Fruit fly (Drosophila melanogaster) whole organism, wandering third instar larva: ENCODE results near the gene GABA-B-R2.
A peak's percentile ranks its signal among the peaks of the same experiment; 100 is the strongest.

Experiments used
- Abd-B ChIP-seq: fragments of >200 bp; optimal IDR thresholded peaks from 2 replicates; lab custom pipeline; 2017; ENCODE audit warnings: missing biosample characterization, missing genetic modification characterization
- CG32264 ChIP-seq: fragments of 200-800 bp; sonication (Bioruptor generic); optimal IDR thresholded peaks from 2 replicates; lab custom pipeline; 2016; ENCODE audit warnings: missing biosample characterization, missing genetic modification characterization
- CG9705 ChIP-seq: fragments of 200-800 bp; sonication (Bioruptor generic); optimal IDR thresholded peaks from 2 replicates; lab custom pipeline; 2018; ENCODE audit warnings: missing biosample characterization, mild to moderate bottlenecking, missing genetic modification characterization
- CrebA ChIP-seq: fragments of 200-800 bp; sonication (Bioruptor generic); optimal IDR thresholded peaks from 2 replicates; lab custom pipeline; 2016; ENCODE audit warnings: missing biosample characterization, mild to moderate bottlenecking, missing genetic modification characterization, borderline replicate concordance
- Dfd ChIP-seq: fragments of >200 bp; optimal IDR thresholded peaks from 2 replicates; lab custom pipeline; 2017; ENCODE audit warnings: missing biosample characterization, missing genetic modification characterization
- Dif ChIP-seq: fragments of 200-275, 200-300 bp; sonication (Bioruptor generic); optimal IDR thresholded peaks from 2 replicates; lab custom pipeline; 2018; ENCODE audit warnings: missing biosample characterization, missing genetic modification characterization; ENCODE audit not compliant: partially characterized antibody
- GATAd ChIP-seq: sonication (Bioruptor generic); optimal IDR thresholded peaks from 2 replicates; lab custom pipeline; 2016; ENCODE audit warnings: missing biosample characterization, missing genetic modification characterization
- HLH106 ChIP-seq: fragments of 200-800 bp; optimal IDR thresholded peaks from 3 replicates; lab custom pipeline; 2019; ENCODE audit warnings: missing biosample characterization, mild to moderate bottlenecking, missing genetic modification characterization, moderate library complexity
- Hnf4 ChIP-seq: fragments of 200-800 bp; sonication (Bioruptor generic); optimal IDR thresholded peaks from 2 replicates; lab custom pipeline; 2016; ENCODE audit warnings: missing biosample characterization, mild to moderate bottlenecking, missing genetic modification characterization
- Hr78 ChIP-seq: fragments of >200 bp; optimal IDR thresholded peaks from 2 replicates; lab custom pipeline; 2017; ENCODE audit warnings: missing biosample characterization, missing genetic modification characterization
- Hr83 ChIP-seq: fragments of 200-300 bp; sonication (Bioruptor generic); optimal IDR thresholded peaks from 2 replicates; lab custom pipeline; 2016; ENCODE audit warnings: missing biosample characterization, mild to moderate bottlenecking, missing genetic modification characterization, moderate library complexity; ENCODE audit not compliant: poor library complexity, severe bottlenecking
- Jra ChIP-seq: sonication (Bioruptor generic); optimal IDR thresholded peaks from 2 replicates; lab custom pipeline; 2016; ENCODE audit warnings: missing biosample characterization, missing genetic modification characterization
- N ChIP-seq: fragments of >200 bp; optimal IDR thresholded peaks from 2 replicates; lab custom pipeline; 2018; ENCODE audit warnings: missing biosample characterization, missing external identifiers, missing genetic modification characterization
- OdsH ChIP-seq: fragments of 200-800 bp; sonication (Bioruptor generic); optimal IDR thresholded peaks from 2 replicates; lab custom pipeline; 2016; ENCODE audit warnings: missing biosample characterization, mild to moderate bottlenecking, missing genetic modification characterization
- Rel ChIP-seq, 2 experiments: fragments of 200-800 bp; sonication (Bioruptor generic) in 1 of 2; optimal IDR thresholded peaks; 2 replicates in 1 of 2; 3 replicates in 1 of 2; lab custom pipeline; 2016 to 2019; ENCODE audit warnings: mild to moderate bottlenecking in 2 of 2, missing biosample characterization in 2 of 2, missing genetic modification characterization in 2 of 2, moderate library complexity in 1 of 2
- Sp1 ChIP-seq: fragments of 200-800 bp; sonication (Bioruptor generic); optimal IDR thresholded peaks from 3 replicates; lab custom pipeline; 2019; ENCODE audit warnings: missing biosample characterization, mild to moderate bottlenecking, missing genetic modification characterization, moderate library complexity
- Vsx2 ChIP-seq: fragments of 200-300, 225-300 bp; sonication (Bioruptor generic); optimal IDR thresholded peaks from 2 replicates; lab custom pipeline; 2018; ENCODE audit warnings: missing biosample characterization, missing genetic modification characterization; ENCODE audit not compliant: partially characterized antibody
- br ChIP-seq: fragments of 200-800 bp; sonication (Bioruptor generic); optimal IDR thresholded peaks from 2 replicates; lab custom pipeline; 2016; ENCODE audit warnings: missing biosample characterization, missing genetic modification characterization
- brk ChIP-seq: fragments of 200-800 bp; sonication (Bioruptor generic); optimal IDR thresholded peaks from 2 replicates; lab custom pipeline; 2016; ENCODE audit warnings: missing biosample characterization, mild to moderate bottlenecking, missing genetic modification characterization
- dmrt93B ChIP-seq: fragments of 200-800 bp; sonication (Bioruptor generic); optimal IDR thresholded peaks from 2 replicates; lab custom pipeline; 2018; ENCODE audit warnings: missing biosample characterization, mild to moderate bottlenecking, missing genetic modification characterization
- dsf ChIP-seq: sonication (Bioruptor generic); optimal IDR thresholded peaks from 2 replicates; lab custom pipeline; 2016; ENCODE audit warnings: missing biosample characterization, missing genetic modification characterization, borderline replicate concordance
- ey ChIP-seq: fragments of 200-800 bp; sonication (Bioruptor generic); optimal IDR thresholded peaks from 2 replicates; lab custom pipeline; 2016; ENCODE audit warnings: missing biosample characterization, missing genetic modification characterization
- foxo ChIP-seq, 2 experiments: fragments of 200-800 bp; sonication (Bioruptor generic); optimal IDR thresholded peaks; 2 replicates in 1 of 2; 3 replicates in 1 of 2; lab custom pipeline; 2016 to 2017; ENCODE audit warnings: missing biosample characterization in 2 of 2, missing genetic modification characterization in 2 of 2
- fru ChIP-seq: fragments of 200-800 bp; sonication (Bioruptor generic); optimal IDR thresholded peaks from 3 replicates; lab custom pipeline; 2016; ENCODE audit warnings: missing biosample characterization, mild to moderate bottlenecking, missing genetic modification characterization
- h ChIP-seq: fragments of 200-800 bp; sonication (Bioruptor generic); optimal IDR thresholded peaks from 3 replicates; lab custom pipeline; 2016; ENCODE audit warnings: missing biosample characterization, mild to moderate bottlenecking, missing genetic modification characterization
- pan ChIP-seq: fragments of >200 bp; optimal IDR thresholded peaks from 2 replicates; lab custom pipeline; 2017
- psq ChIP-seq: fragments of 200-800 bp; sonication (Bioruptor generic); optimal IDR thresholded peaks from 3 replicates; lab custom pipeline; 2017; ENCODE audit warnings: missing biosample characterization, mild to moderate bottlenecking, missing genetic modification characterization, moderate library complexity
- rgr ChIP-seq: fragments of 200-800 bp; sonication (Bioruptor generic); optimal IDR thresholded peaks from 3 replicates; lab custom pipeline; 2016; ENCODE audit warnings: missing biosample characterization, mild to moderate bottlenecking, missing genetic modification characterization
- sage ChIP-seq: fragments of 200-800 bp; sonication (Bioruptor generic); optimal IDR thresholded peaks from 2 replicates; lab custom pipeline; 2016; ENCODE audit warnings: missing biosample characterization, mild to moderate bottlenecking, missing genetic modification characterization
- sv ChIP-seq: fragments of 200-800 bp; sonication (Bioruptor generic); optimal IDR thresholded peaks from 3 replicates; lab custom pipeline; 2016; ENCODE audit warnings: missing biosample characterization, missing genetic modification characterization
- tai ChIP-seq: sonication (Bioruptor generic); optimal IDR thresholded peaks from 2 replicates; lab custom pipeline; 2016; ENCODE audit warnings: missing biosample characterization, missing genetic modification characterization
- usp ChIP-seq: fragments of >200 bp; optimal IDR thresholded peaks from 2 replicates; lab custom pipeline; 2017; ENCODE audit warnings: missing biosample characterization, missing genetic modification characterization
- woc ChIP-seq: sonication (Bioruptor generic); optimal IDR thresholded peaks from 2 replicates; lab custom pipeline; 2016; ENCODE audit warnings: missing biosample characterization, mild to moderate bottlenecking, missing genetic modification characterization

Gene GABA-B-R2

DNA sequence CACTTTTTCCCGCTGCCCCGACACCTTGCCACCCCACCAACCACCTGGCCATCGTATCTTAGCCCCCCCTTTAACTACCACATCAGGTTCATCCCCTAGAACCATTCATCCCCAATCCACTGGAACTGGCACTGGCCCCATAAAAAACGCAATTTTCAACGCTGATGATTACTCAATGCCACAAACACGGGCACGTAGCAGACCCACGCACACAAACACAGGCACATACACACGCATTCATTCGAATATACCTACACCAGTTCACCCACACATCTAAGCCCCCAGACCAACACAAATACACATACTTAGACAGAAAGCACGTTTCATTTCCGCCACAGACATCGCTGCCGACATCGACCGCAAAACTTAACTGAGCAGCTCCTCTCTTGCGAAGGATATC lies 18.1 kb upstream of the GABA-B-R2 start:
- TF ChIP-seq HLH106 (no peak), Hr83 (no peak)

DNA sequence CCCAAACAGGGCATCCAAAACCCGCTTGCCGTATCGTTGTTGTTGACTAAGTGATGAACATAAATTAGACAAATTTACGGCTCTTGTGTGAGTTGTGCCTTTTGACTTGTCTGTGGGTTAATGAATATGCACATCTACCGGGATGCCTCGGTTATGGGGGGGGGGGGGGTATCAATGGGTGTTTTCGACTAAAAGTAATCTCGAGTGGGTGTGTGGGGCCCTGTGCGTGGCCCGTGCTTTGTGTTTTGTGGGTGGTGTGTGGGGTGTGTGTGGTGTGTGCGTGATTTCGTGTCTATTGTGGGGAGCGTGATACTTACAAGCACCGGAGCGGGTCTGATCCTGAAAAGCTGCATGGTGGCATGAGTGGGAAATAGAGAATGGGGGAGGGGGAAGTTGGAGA lies 14.8 kb upstream of the GABA-B-R2 start:
- TF ChIP-seq Sp1 (GFP tag; lab: Kevin White, UChicago) (no peak), Dfd (GFP tag; lab: Kevin White, UChicago) (peak; percentile 34), woc (GFP tag; lab: Kevin White, UChicago) (no peak), br (GFP tag; lab: Kevin White, UChicago) (no peak), Vsx2 (GFP tag; lab: Kevin White, UChicago) (no peak)

DNA sequence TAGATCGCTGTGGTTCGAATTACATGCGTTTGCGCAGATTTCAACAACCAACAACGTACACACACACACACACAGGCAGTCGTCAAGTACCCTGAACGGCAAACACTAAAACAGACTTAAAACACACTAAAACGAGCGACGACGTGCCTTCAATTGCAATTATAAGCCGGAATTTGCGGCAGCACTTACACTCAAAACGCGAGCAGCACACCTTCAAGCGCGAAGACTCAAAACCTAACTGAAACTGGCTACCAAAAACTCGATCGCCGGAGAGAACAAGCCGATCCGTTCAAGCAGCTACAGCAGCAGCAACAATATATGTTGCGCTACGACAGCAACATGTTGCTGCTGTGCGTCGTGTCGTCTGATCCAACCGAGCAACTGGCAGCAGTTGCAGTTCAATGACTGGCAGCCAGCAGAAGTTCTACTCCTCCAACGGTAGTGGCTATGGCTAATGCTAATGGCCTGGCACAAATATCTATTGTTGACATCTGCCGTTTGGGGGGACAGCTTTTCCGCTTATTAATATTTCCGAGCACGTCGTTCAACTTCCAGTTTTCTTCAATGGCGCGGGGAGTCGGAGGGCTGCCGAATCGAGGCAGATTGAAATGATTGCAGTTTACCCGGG lies 6.8 kb upstream of the GABA-B-R2 start, which contains the start of gene tsl:
Gene tsl (minus strand): TSS at position 242 of the 628 bp plus-strand sequence.
- TF ChIP-seq br (GFP tag; lab: Kevin White, UChicago): peak; percentile 13
- no peak for TF ChIP-seq usp (GFP tag; lab: Kevin White, UChicago)

DNA sequence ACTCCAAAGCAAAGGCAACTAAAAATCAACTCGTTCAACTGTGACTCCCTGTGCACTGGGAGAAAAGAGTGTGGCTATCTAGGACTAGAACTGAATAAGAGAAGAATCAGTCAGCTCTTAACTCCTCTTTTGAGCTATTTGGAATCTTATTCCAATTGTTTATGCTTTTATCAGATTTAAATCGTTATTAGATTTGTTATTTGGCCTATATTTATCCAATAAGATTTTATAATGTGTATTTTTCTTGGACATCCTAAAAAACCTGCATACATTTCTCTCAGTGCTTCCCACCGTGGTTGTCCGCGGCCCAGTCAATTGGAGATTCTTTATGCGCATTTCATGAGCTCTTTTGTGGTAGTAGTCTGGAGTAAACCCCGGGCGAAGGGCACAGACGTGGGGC lies 5.8 kb upstream of the GABA-B-R2 start:
- TF ChIP-seq Hr78 (GFP tag; lab: Kevin White, UChicago): no peak
- TF ChIP-seq sv (GFP tag; lab: Kevin White, UChicago): peak; percentile 71
- TF ChIP-seq psq: peak; percentile 89
- peak; percentile 91 for TF ChIP-seq br (GFP tag; lab: Kevin White, UChicago)
- TF ChIP-seq brk (GFP tag; lab: Kevin White, UChicago): peak; percentile 85
- no peak for TF ChIP-seq Dif
- TF ChIP-seq dmrt93B (GFP tag; lab: Kevin White, UChicago): peak; percentile 80
- no peak for TF ChIP-seq usp (GFP tag; lab: Kevin White, UChicago)
- peak; percentile 14 for TF ChIP-seq dsf (GFP tag; lab: Kevin White, UChicago)
- peak; percentile 51 to 93 for TF ChIP-seq foxo (GFP tag; optimal IDR thresholded peaks at IDR 0.05; lab: Kevin White, UChicago)
- TF ChIP-seq woc (GFP tag; lab: Kevin White, UChicago): peak; percentile 90
- no peak for TF ChIP-seq pan (lab: Kevin White, UChicago)
- TF ChIP-seq Hnf4 (GFP tag; lab: Kevin White, UChicago): peak; percentile 88
- TF ChIP-seq CrebA (GFP tag; lab: Kevin White, UChicago): peak; percentile 72
- no peak for TF ChIP-seq N
- peak; percentile 57 for TF ChIP-seq sage (GFP tag; lab: Kevin White, UChicago)
- no peak for TF ChIP-seq Dfd (GFP tag; lab: Kevin White, UChicago)
- peak; percentile 71 for TF ChIP-seq Rel (GFP tag; optimal IDR thresholded peaks at IDR 0.05; lab: Kevin White, UChicago)
- TF ChIP-seq Rel (tag; optimal IDR thresholded peaks at IDR 0.05; lab: Kevin White, UChicago): no peak
- TF ChIP-seq HLH106: peak; percentile 89
- TF ChIP-seq h (GFP tag; lab: Kevin White, UChicago): peak; percentile 94
- peak; percentile 61 for TF ChIP-seq Jra
- peak; percentile 90 for TF ChIP-seq rgr (GFP tag; lab: Kevin White, UChicago)
- TF ChIP-seq ey (GFP tag; lab: Kevin White, UChicago): peak; percentile 92
- TF ChIP-seq Sp1 (GFP tag; lab: Kevin White, UChicago): peak; percentile 88
- peak; percentile 56 for TF ChIP-seq tai
- peak; percentile 85 for TF ChIP-seq CG32264 (GFP tag; lab: Kevin White, UChicago)
- no peak for TF ChIP-seq Abd-B (GFP tag; lab: Kevin White, UChicago)
- peak; percentile 94 for TF ChIP-seq fru (GFP tag; lab: Kevin White, UChicago)
- peak; percentile 92 for TF ChIP-seq OdsH
- peak; percentile 50 for TF ChIP-seq CG9705 (GFP tag; lab: Kevin White, UChicago)
- TF ChIP-seq GATAd: no peak
